Worm (Caenorhabditis elegans) whole organism, young adult: ENCODE results near the gene rps-30.

Source experiments
- D2030.7 ChIP-seq: fragments of 200-800 bp; sonication (Bioruptor generic); IDR thresholded peaks from 2 replicates; pipeline ENCODE4 v1.3.6; 2022; ENCODE audit warnings: missing genetic modification reagents, missing genetic modification characterization, missing compliant biosample characterization
- T26A5.8 ChIP-seq: sonication (generic microtip); optimal IDR thresholded peaks from 2 replicates; lab custom pipeline; 2016; ENCODE audit warnings: missing genetic modification characterization, missing compliant biosample characterization
- Y79H2A.3 ChIP-seq: fragments of 200-800 bp; sonication (Bioruptor generic); conservative IDR thresholded peaks from 2 replicates; pipeline ENCODE4 v1.3.6; 2022; ENCODE audit warnings: missing genetic modification reagents, missing genetic modification characterization, missing compliant biosample characterization
- bed-1 ChIP-seq: fragments of 200-800 bp; sonication (Bioruptor generic); IDR thresholded peaks from 2 replicates; pipeline ENCODE4 v1.3.6; 2022; ENCODE audit warnings: missing genetic modification reagents, missing genetic modification characterization, missing compliant biosample characterization
- ceh-27 ChIP-seq: fragments of 200-800 bp; sonication (Bioruptor generic); optimal IDR thresholded peaks from 2 replicates; lab custom pipeline; 2018; ENCODE audit warnings: mild to moderate bottlenecking, missing genetic modification characterization, moderate library complexity, missing compliant biosample characterization
- die-1 ChIP-seq: sonication (generic microtip); optimal IDR thresholded peaks from 2 replicates; lab custom pipeline; 2016; ENCODE audit warnings: missing genotype, mild to moderate bottlenecking, missing genetic modification characterization, missing compliant biosample characterization
- hsf-1 ChIP-seq: fragments of 200-800 bp; sonication (Bioruptor generic); IDR thresholded peaks from 2 replicates; pipeline ENCODE4 v1.3.6; 2022; ENCODE audit warnings: missing genetic modification reagents, missing genetic modification characterization, missing compliant biosample characterization

DNA sequence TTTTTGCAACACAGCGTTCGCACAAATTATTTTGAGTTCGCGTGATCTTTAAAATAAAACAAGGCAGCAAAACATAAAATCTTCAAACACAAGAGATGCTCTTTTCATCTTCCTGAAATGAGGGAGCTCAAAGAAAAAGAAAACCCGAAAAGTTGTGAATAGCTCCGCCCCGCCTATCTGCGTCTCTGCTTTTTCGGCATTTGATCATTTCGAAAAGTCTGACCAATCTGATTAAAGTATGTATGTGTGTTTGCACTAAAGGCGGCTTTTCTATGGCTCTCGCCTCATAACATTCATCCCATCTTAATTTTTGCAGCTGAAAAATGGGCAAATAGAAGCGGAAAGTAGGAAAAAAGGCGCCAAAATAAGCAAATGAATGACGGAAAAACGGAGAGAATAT, 43.2 kb downstream of the rps-30 start:
- TF ChIP-seq ceh-27 (GFP tag; lab: Kevin White, UChicago), result no peak
- TF ChIP-seq D2030.7, result no peak
- no peak for TF ChIP-seq Y79H2A.3 (GFP tag; lab: Robert Waterston, UW)
- no peak for TF ChIP-seq T26A5.8
- no peak for TF ChIP-seq bed-1
- no peak for TF ChIP-seq hsf-1 (GFP tag; lab: Robert Waterston, UW)
- no peak for TF ChIP-seq die-1
